Worm (Caenorhabditis elegans) whole organism, L4 larva: ENCODE data around the gene fbxb-114.

Experiments used
- D1046.2 ChIP-seq: fragments of 200-800 bp; sonication (Bioruptor generic); IDR thresholded peaks from 2 replicates; pipeline ENCODE4 v1.3.6; 2022; ENCODE audit warnings: missing genetic modification characterization, missing compliant biosample characterization
- F26F4.8 ChIP-seq: fragments of 200-800 bp; sonication (Bioruptor generic); conservative IDR thresholded peaks from 2 replicates; pipeline ENCODE4 v1.3.6; 2022; ENCODE audit warnings: missing genetic modification characterization, missing compliant biosample characterization
- F37D6.2 ChIP-seq: sonication (generic microtip); optimal IDR thresholded peaks from 2 replicates; lab custom pipeline; 2016; ENCODE audit warnings: mild to moderate bottlenecking, missing genetic modification characterization, missing compliant biosample characterization
- T20F7.1 ChIP-seq: fragments of 200-800 bp; sonication (Bioruptor generic); optimal IDR thresholded peaks from 2 replicates; lab custom pipeline; 2018; ENCODE audit warnings: mild to moderate bottlenecking, missing genetic modification characterization, missing compliant biosample characterization
- Y48G9A.11 ChIP-seq: fragments of 200-800 bp; sonication (Bioruptor generic); IDR thresholded peaks from 2 replicates; pipeline ENCODE4 v1.3.6; 2022; ENCODE audit warnings: missing genetic modification reagents, missing genetic modification characterization, missing compliant biosample characterization
- aha-1 ChIP-seq: fragments of 150-350 bp; peaks from one replicate; lab custom pipeline; 2014; ENCODE audit warnings: missing biosample characterization, missing genetic modification characterization
- arid-1 ChIP-seq: fragments of 200-800 bp; sonication (Bioruptor generic); conservative IDR thresholded peaks from 2 replicates; pipeline ENCODE4 v1.3.6; 2022; ENCODE audit warnings: missing genetic modification reagents, missing genetic modification characterization, missing compliant biosample characterization
- ceh-20 ChIP-seq: fragments of 200-800 bp; sonication (Bioruptor generic); IDR thresholded peaks from 2 replicates; pipeline ENCODE4 v1.3.6; 2022; ENCODE audit warnings: missing genetic modification reagents, missing genetic modification characterization, missing compliant biosample characterization
- ceh-44 ChIP-seq: fragments of 200-800 bp; sonication (Bioruptor generic); IDR thresholded peaks from 2 replicates; pipeline ENCODE4 v1.3.6; 2022; ENCODE audit warnings: missing genetic modification reagents, missing genetic modification characterization, missing compliant biosample characterization
- ceh-62 ChIP-seq: sonication (generic microtip); optimal IDR thresholded peaks from 2 replicates; lab custom pipeline; 2017; ENCODE audit warnings: missing biosample characterization, missing genetic modification characterization
- ces-1 ChIP-seq: fragments of 150-350 bp; sonication (generic microtip); optimal IDR thresholded peaks from 4 replicates; lab custom pipeline; 2014; ENCODE audit warnings: missing biosample characterization, missing genetic modification reagents, missing genetic modification characterization
- cey-2 ChIP-seq: sonication (generic microtip); optimal IDR thresholded peaks from 3 replicates; lab custom pipeline; 2017; ENCODE audit warnings: missing genetic modification characterization, mild to moderate bottlenecking, missing compliant biosample characterization, antibody characterized with exemption, borderline replicate concordance; ENCODE audit not compliant: insufficient read depth
- ctbp-1 ChIP-seq: fragments of 200-800 bp; sonication (Bioruptor generic); IDR thresholded peaks from 2 replicates; pipeline ENCODE4 v1.3.6; 2022; ENCODE audit warnings: missing genetic modification reagents, missing genetic modification characterization, missing compliant biosample characterization
- daf-16 ChIP-seq, 3 experiments: sonication (generic microtip); optimal IDR thresholded peaks; 2 replicates each; lab custom pipeline; 2016 to 2017; ENCODE audit warnings: missing genetic modification characterization in 3 of 3, missing genetic modification reagents in 3 of 3, mild to moderate bottlenecking in 2 of 3, missing compliant biosample characterization in 2 of 3, missing biosample characterization in 1 of 3, moderate library complexity in 1 of 3
- daf-19 ChIP-seq: fragments of 200-800 bp; sonication (Bioruptor generic); conservative IDR thresholded peaks from 2 replicates; pipeline ENCODE4 v1.3.6; 2022; ENCODE audit warnings: missing genetic modification characterization, missing compliant biosample characterization
- dmd-8 ChIP-seq: fragments of 200-800 bp; sonication (Bioruptor generic); IDR thresholded peaks from 2 replicates; pipeline ENCODE4 v1.3.6; 2022; ENCODE audit warnings: missing genetic modification characterization, missing compliant biosample characterization
- duxl-1 ChIP-seq: sonication (generic microtip); optimal IDR thresholded peaks from 2 replicates; lab custom pipeline; 2016; ENCODE audit warnings: mild to moderate bottlenecking, missing genetic modification characterization, moderate library complexity, missing compliant biosample characterization; ENCODE audit not compliant: poor library complexity
- dve-1 ChIP-seq: sonication (generic microtip); optimal IDR thresholded peaks from 2 replicates; lab custom pipeline; 2017; ENCODE audit warnings: antibody characterized with exemption, mild to moderate bottlenecking, missing genetic modification characterization, missing compliant biosample characterization; ENCODE audit not compliant: insufficient read depth
- fkh-10 ChIP-seq: fragments of 150-350 bp; optimal IDR thresholded peaks from 2 replicates; lab custom pipeline; 2014; ENCODE audit warnings: missing biosample characterization, missing genetic modification reagents, missing genetic modification characterization
- hif-1 ChIP-seq, 2 experiments: sonication (generic microtip); optimal IDR thresholded peaks; 2 replicates each; lab custom pipeline; 2016 to 2017; ENCODE audit warnings: missing compliant biosample characterization in 2 of 2, missing genetic modification characterization in 2 of 2, missing genetic modification reagents in 2 of 2, missing genotype in 2 of 2, mild to moderate bottlenecking in 1 of 2
- hlh-11 ChIP-seq: fragments of 200-800 bp; sonication (Bioruptor generic); optimal IDR thresholded peaks from 2 replicates; lab custom pipeline; 2018; ENCODE audit warnings: mild to moderate bottlenecking, missing genetic modification characterization, missing compliant biosample characterization
- hlh-30 ChIP-seq: sonication (generic microtip); optimal IDR thresholded peaks from 2 replicates; lab custom pipeline; 2017; ENCODE audit warnings: antibody characterized with exemption, mild to moderate bottlenecking, missing genetic modification characterization, missing compliant biosample characterization; ENCODE audit not compliant: insufficient read depth
- lim-7 ChIP-seq: fragments of 200-800 bp; sonication (Bioruptor generic); IDR thresholded peaks from 2 replicates; pipeline ENCODE4 v1.3.6; 2022; ENCODE audit warnings: missing genetic modification characterization, missing compliant biosample characterization
- lin-29 ChIP-seq: fragments of 200-800 bp; sonication (Bioruptor generic); IDR thresholded peaks from 2 replicates; pipeline ENCODE4 v1.3.6; 2022; ENCODE audit warnings: missing genetic modification reagents, missing genetic modification characterization, missing compliant biosample characterization
- lin-38 ChIP-seq: fragments of 200-800 bp; sonication (Bioruptor generic); IDR thresholded peaks from 2 replicates; pipeline ENCODE4 v1.3.6; 2022; ENCODE audit warnings: missing genetic modification reagents, missing genetic modification characterization, missing compliant biosample characterization
- lsy-2 ChIP-seq, 2 experiments: fragments of 150-350 bp in 1 of 2; sonication (generic microtip) in 1 of 2; optimal IDR thresholded peaks; 2 replicates each; lab custom pipeline; 2014 to 2017; ENCODE audit warnings: missing biosample characterization in 2 of 2, missing genetic modification characterization in 2 of 2
- madf-5 ChIP-seq, 2 experiments: fragments of 200-800 bp; sonication (Bioruptor generic); IDR thresholded peaks; 2 replicates each; pipeline ENCODE4 v1.3.6; 2022; ENCODE audit warnings: missing compliant biosample characterization in 2 of 2, missing genetic modification characterization in 2 of 2
- mdt-29 ChIP-seq: fragments of 200-800 bp; sonication (Bioruptor generic); IDR thresholded peaks from 2 replicates; pipeline ENCODE4 v1.3.6; 2022; ENCODE audit warnings: missing genetic modification reagents, missing genetic modification characterization, missing compliant biosample characterization
- mes-2 ChIP-seq: sonication (generic microtip); optimal IDR thresholded peaks from 2 replicates; lab custom pipeline; 2016; ENCODE audit warnings: missing genotype, mild to moderate bottlenecking, missing genetic modification characterization, missing compliant biosample characterization; ENCODE audit not compliant: poor library complexity, severe bottlenecking
- nhr-102 ChIP-seq: sonication (generic microtip); optimal IDR thresholded peaks from 2 replicates; lab custom pipeline; 2016; ENCODE audit warnings: mild to moderate bottlenecking, missing genetic modification characterization, moderate library complexity, missing compliant biosample characterization
- nhr-11 ChIP-seq: fragments of 150-350 bp; optimal IDR thresholded peaks from 2 replicates; lab custom pipeline; 2014; ENCODE audit warnings: missing biosample characterization, missing genetic modification characterization
- nhr-28 ChIP-seq: fragments of 150-350 bp; optimal IDR thresholded peaks from 2 replicates; lab custom pipeline; 2014; ENCODE audit warnings: missing biosample characterization, missing genetic modification characterization
- nhr-41 ChIP-seq: fragments of 200-800 bp; sonication (Bioruptor generic); IDR thresholded peaks from 2 replicates; pipeline ENCODE4 v1.3.6; 2022; ENCODE audit warnings: missing genetic modification reagents, missing genetic modification characterization, missing compliant biosample characterization
- nhr-48 ChIP-seq: sonication (generic microtip); optimal IDR thresholded peaks from 2 replicates; lab custom pipeline; 2016; ENCODE audit warnings: mild to moderate bottlenecking, missing genetic modification characterization, missing compliant biosample characterization
- pqm-1 ChIP-seq: sonication (generic microtip); optimal IDR thresholded peaks from 2 replicates; lab custom pipeline; 2017; ENCODE audit warnings: missing biosample characterization, missing genetic modification characterization
- saeg-2 ChIP-seq: fragments of 200-800 bp; sonication (Bioruptor generic); IDR thresholded peaks from 2 replicates; pipeline ENCODE4 v1.3.6; 2022; ENCODE audit warnings: missing genetic modification reagents, missing genetic modification characterization, missing compliant biosample characterization
- snpc-1.2 ChIP-seq: fragments of 200-800 bp; sonication (Bioruptor generic); IDR thresholded peaks from 2 replicates; pipeline ENCODE4 v1.3.6; 2022; ENCODE audit warnings: missing genetic modification reagents, missing genetic modification characterization, missing compliant biosample characterization
- spr-3 ChIP-seq: fragments of 200-800 bp; sonication (Bioruptor generic); optimal IDR thresholded peaks from 2 replicates; lab custom pipeline; 2018; ENCODE audit warnings: mild to moderate bottlenecking, missing genetic modification characterization, missing compliant biosample characterization
- tra-1 ChIP-seq: fragments of 200-800 bp; sonication (Bioruptor generic); IDR thresholded peaks from 2 replicates; pipeline ENCODE4 v1.3.6; 2022; ENCODE audit warnings: missing genetic modification reagents, missing genetic modification characterization, missing compliant biosample characterization
- unc-130 ChIP-seq: sonication (generic microtip); optimal IDR thresholded peaks from 2 replicates; lab custom pipeline; 2016; ENCODE audit warnings: missing genetic modification reagents, missing genetic modification characterization, missing compliant biosample characterization
- unc-39 ChIP-seq: sonication (generic microtip); optimal IDR thresholded peaks from 2 replicates; lab custom pipeline; 2017; ENCODE audit warnings: missing biosample characterization, missing genetic modification characterization
- unc-62 ChIP-seq, 3 experiments: fragments of 150-350 bp in 1 of 3; sonication (generic microtip); optimal IDR thresholded peaks in 2 of 3; peaks in 1 of 3; 1 replicate in 1 of 3; 2 replicates in 2 of 3; lab custom pipeline; 2014 to 2017; ENCODE audit warnings: missing biosample characterization in 3 of 3, missing genetic modification characterization in 3 of 3, missing genetic modification reagents in 3 of 3, missing genotype in 1 of 3
- vab-7 ChIP-seq: fragments of 200-800 bp; sonication (Bioruptor generic); IDR thresholded peaks from 2 replicates; pipeline ENCODE4 v1.3.6; 2022; ENCODE audit warnings: missing genetic modification reagents, missing genetic modification characterization, missing compliant biosample characterization
- zfp-3 ChIP-seq: fragments of 200-800 bp; sonication (Bioruptor generic); conservative IDR thresholded peaks from 2 replicates; pipeline ENCODE4 v1.3.6; 2022; ENCODE audit warnings: missing genetic modification reagents, missing genetic modification characterization, missing compliant biosample characterization
- zip-11 ChIP-seq: fragments of 200-800 bp; sonication (Bioruptor generic); IDR thresholded peaks from 2 replicates; pipeline ENCODE4 v1.3.6; 2022; ENCODE audit warnings: missing genetic modification characterization, missing compliant biosample characterization
- ztf-11 ChIP-seq: fragments of 150-350 bp; optimal IDR thresholded peaks from 2 replicates; lab custom pipeline; 2014; ENCODE audit warnings: missing biosample characterization, missing genetic modification characterization

The fbxb-114 gene

ce11 chrX:16930333-16930621 is 8.6 kb downstream of the fbxb-114 start (continued):
- TF ChIP-seq arid-1 (no peak), hif-1 (tag; optimal IDR thresholded peaks at IDR 0.05; lab: Kevin White, UChicago) (no peak), T20F7.1 (GFP tag; lab: Kevin White, UChicago) (no peak), aha-1 (tag; lab: Kevin White, UChicago) (peak; percentile 93), duxl-1 (tag; lab: Kevin White, UChicago) (peak; percentile 48), nhr-11 (no peak), unc-62 (GFP tag; optimal IDR thresholded peaks at IDR 0.05 in 1 of 2; lab: Kevin White, UChicago) (peak in 1 of 2 experiments; percentile 95), unc-62 (tag; optimal IDR thresholded peaks at IDR 0.05; lab: Kevin White, UChicago) (no peak), mes-2 (tag; lab: Kevin White, UChicago) (peak; percentile 8), pqm-1 (tag; lab: Kevin White, UChicago) (no peak), tra-1 (GFP tag; lab: Robert Waterston, UW) (no peak), ceh-20 (GFP tag; lab: Robert Waterston, UW) (no peak), spr-3 (no peak)
- TF ChIP-seq, all 104 proteins: peak for 5

- TF ChIP-seq nhr-11 (peak; percentile 67), spr-3 (no peak), madf-5 (GFP tag; IDR thresholded peaks at IDR 0.05; lab: Robert Waterston, UW) (peak; percentile 71 to 88), ceh-44 (GFP tag; lab: Robert Waterston, UW) (peak; percentile 33; the same call in 1 of the 2 replicates), lin-38 (GFP tag; lab: Robert Waterston, UW) (peak; percentile 42), tra-1 (GFP tag; lab: Robert Waterston, UW) (0 out of 2 replicates have a peak, but pooled peaks have one; percentile 61), mdt-29 (GFP tag; lab: Robert Waterston, UW) (peak; percentile 81), lim-7 (GFP tag; lab: Robert Waterston, UW) (peak; percentile 95), snpc-1.2 (GFP tag; lab: Robert Waterston, UW) (peak; percentile 85), cey-2 (no peak), zip-11 (GFP tag; lab: Robert Waterston, UW) (peak; percentile 44; the same call in 1 of the 2 replicates), ztf-11 (tag; lab: Kevin White, UChicago) (no peak), nhr-41 (GFP tag; lab: Robert Waterston, UW) (peak; percentile 76), ces-1 (GFP tag; lab: Kevin White, UChicago) (no peak), ceh-62 (tag; lab: Kevin White, UChicago) (peak; percentile 19), daf-16 (GFP tag; optimal IDR thresholded peaks at IDR 0.05; lab: Kevin White, UChicago) (no peak), daf-16 (tag; optimal IDR thresholded peaks at IDR 0.05; lab: Kevin White, UChicago) (peak; percentile 12), ctbp-1 (peak; percentile 56; the same call in 1 of the 2 replicates), lsy-2 (tag; optimal IDR thresholded peaks at IDR 0.05; lab: Kevin White, UChicago) (peak; percentile 66 to 83), vab-7 (GFP tag; lab: Robert Waterston, UW) (peak; percentile 61; the same call in 1 of the 2 replicates), dve-1 (tag; lab: Kevin White, UChicago) (peak; percentile 71), zfp-3 (GFP tag; lab: Robert Waterston, UW) (peak; percentile 93), nhr-102 (peak; percentile 34), fkh-10 (no peak), hlh-30 (tag; lab: Kevin White, UChicago) (peak; percentile 39), arid-1 (peak; percentile 84), hlh-11 (tag; lab: Kevin White, UChicago) (peak; percentile 52), F37D6.2 (tag; lab: Kevin White, UChicago) (no peak), dmd-8 (GFP tag; lab: Robert Waterston, UW) (no peak), saeg-2 (GFP tag; lab: Robert Waterston, UW) (peak; percentile 58; the same call in 1 of the 2 replicates), D1046.2 (GFP tag; lab: Robert Waterston, UW) (peak; percentile 73; the same call in 1 of the 2 replicates), daf-19 (GFP tag; lab: Robert Waterston, UW) (no peak), unc-39 (tag; lab: Kevin White, UChicago) (no peak), Y48G9A.11 (GFP tag; lab: Robert Waterston, UW) (peak; percentile 67), pqm-1 (tag; lab: Kevin White, UChicago) (no peak), nhr-48 (tag; lab: Kevin White, UChicago) (peak; percentile 8), F26F4.8 (no peak), lin-29 (GFP tag; lab: Robert Waterston, UW) (peak; percentile 44), nhr-28 (tag; lab: Kevin White, UChicago) (peak; percentile 49), unc-130 (GFP tag; lab: Kevin White, UChicago) (no peak)
These were observed 9.0 kb downstream of the fbxb-114 start for ce11 chrX:16930663-16931097.
